Worm (Caenorhabditis elegans): Measurements from ENCODE around the gene ceh-19.

ceh-19 gene

ce11 chrIV:7926102-7926840 is 29.5 kb downstream of the ceh-19 start, which contains the start of gene rps-2:
Gene rps-2, minus strand, starts transcription at chrIV:7926391.
- TF ChIP-seq akir-1 (GFP tag; optimal IDR thresholded peaks at IDR 0.05) (no peak), egrh-3 (GFP tag; IDR thresholded peaks at IDR 0.05) (peak; percentile 81; the same call in 1 of the 2 replicates), snpc-1.3 (tag; optimal IDR thresholded peaks at IDR 0.05; ENCODE audit: insufficient read depth) (peak; percentile 28), Y67H2A.10 (GFP tag; conservative IDR thresholded peaks at IDR 0.05) (no peak), B0261.1 (tag; optimal IDR thresholded peaks at IDR 0.05) (no peak), F23B12.7 (tag; optimal IDR thresholded peaks at IDR 0.05; ENCODE audit: insufficient read depth) (peak; percentile 24), tbx-9 (tag; optimal IDR thresholded peaks at IDR 0.05; ENCODE audit: borderline replicate concordance) (no peak), snpc-3.4 (tag; optimal IDR thresholded peaks at IDR 0.05) (peak; percentile 19), F33H1.4 (GFP tag; IDR thresholded peaks at IDR 0.05) (peak; percentile 75)

- TF ChIP-seq ekl-4 (GFP tag; IDR thresholded peaks at IDR 0.05) (peak; percentile 69), ceh-27 (GFP tag; optimal IDR thresholded peaks at IDR 0.05) (no peak), ceh-58 (GFP tag; IDR thresholded peaks at IDR 0.05) (no peak), hlh-26 (GFP tag; conservative IDR thresholded peaks at IDR 0.05) (no peak), somi-1 (GFP tag; optimal IDR thresholded peaks at IDR 0.05) (no peak), ztf-18 (tag; optimal IDR thresholded peaks at IDR 0.05) (no peak), efl-1 (GFP tag; optimal IDR thresholded peaks at IDR 0.05) (no peak), atf-7 (tag; optimal IDR thresholded peaks at IDR 0.05) (no peak), ceh-91 (GFP tag; IDR thresholded peaks at IDR 0.05) (no peak), dpff-1 (tag; optimal IDR thresholded peaks at IDR 0.05) (no peak), Y79H2A.3 (GFP tag; conservative IDR thresholded peaks at IDR 0.05) (no peak), lin-26 (GFP tag; IDR thresholded peaks at IDR 0.05) (no peak), cebp-1 (GFP tag; IDR thresholded peaks at IDR 0.05) (no peak), cebp-1 (tag; optimal IDR thresholded peaks at IDR 0.05) (no peak), dpl-1 (GFP tag; optimal IDR thresholded peaks at IDR 0.05) (no peak), gei-17 (GFP tag; optimal IDR thresholded peaks at IDR 0.05) (no peak), K11D2.4 (GFP tag; IDR thresholded peaks at IDR 0.05) (no peak), nfya-1 (tag; optimal IDR thresholded peaks at IDR 0.05; ENCODE audit: borderline replicate concordance, insufficient read depth) (no peak), ztf-26 (tag; optimal IDR thresholded peaks at IDR 0.05) (no peak), nfya-2 (GFP tag; IDR thresholded peaks at IDR 0.05) (no peak), hmg-1.2 (GFP tag; IDR thresholded peaks at IDR 0.05) (peak; percentile 29; the same call in 1 of the 2 replicates), ztf-22 (GFP tag; optimal IDR thresholded peaks at IDR 0.05) (no peak), rec-8 (tag; optimal IDR thresholded peaks at IDR 0.05) (no peak), F57A8.1 (GFP tag; optimal IDR thresholded peaks at IDR 0.05) (no peak), egrh-3 (GFP tag; IDR thresholded peaks at IDR 0.05) (no peak), pbrm-1 (GFP tag; IDR thresholded peaks at IDR 0.05) (no peak), lin-35 (GFP tag; optimal IDR thresholded peaks at IDR 0.05) (no peak), aptf-2 (GFP tag; conservative IDR thresholded peaks at IDR 0.05) (no peak), sdz-38 (tag; optimal IDR thresholded peaks at IDR 0.05) (no peak), ztf-6 (GFP tag; IDR thresholded peaks at IDR 0.05) (no peak), ceh-40 (GFP tag; IDR thresholded peaks at IDR 0.05) (no peak), tbp1 (GFP tag; optimal IDR thresholded peaks at IDR 0.05) (peak; percentile 16), unc-130 (GFP tag; optimal IDR thresholded peaks at IDR 0.05) (peak; percentile 43), ccch-3 (GFP tag; optimal IDR thresholded peaks at IDR 0.05) (no peak), tbx-9 (tag; optimal IDR thresholded peaks at IDR 0.05; ENCODE audit: borderline replicate concordance) (no peak), Y95B8A.8 (GFP tag; IDR thresholded peaks at IDR 0.05) (no peak)
These were observed 30.5 kb downstream of the ceh-19 start for ce11 chrIV:7924975-7925828.

All from whole organism, young adult.